Fruit fly (Drosophila melanogaster) whole organism, wandering third instar larva: ENCODE measurements around the gene plum.

Source experiments
- GATAd ChIP-seq: sonication (Bioruptor generic); optimal IDR thresholded peaks from 2 replicates; lab custom pipeline; 2016; ENCODE audit warnings: missing biosample characterization, missing genetic modification characterization
- Hr78 ChIP-seq: fragments of >200 bp; optimal IDR thresholded peaks from 2 replicates; lab custom pipeline; 2017; ENCODE audit warnings: missing biosample characterization, missing genetic modification characterization
- Myc ChIP-seq: fragments of >200 bp; optimal IDR thresholded peaks from 2 replicates; lab custom pipeline; 2017
- ey ChIP-seq: fragments of 200-800 bp; sonication (Bioruptor generic); optimal IDR thresholded peaks from 2 replicates; lab custom pipeline; 2016; ENCODE audit warnings: missing biosample characterization, missing genetic modification characterization
- foxo ChIP-seq, 2 experiments: fragments of 200-800 bp; sonication (Bioruptor generic); optimal IDR thresholded peaks; 2 replicates in 1 of 2; 3 replicates in 1 of 2; lab custom pipeline; 2016 to 2017; ENCODE audit warnings: missing biosample characterization in 2 of 2, missing genetic modification characterization in 2 of 2
- h ChIP-seq: fragments of 200-800 bp; sonication (Bioruptor generic); optimal IDR thresholded peaks from 3 replicates; lab custom pipeline; 2016; ENCODE audit warnings: missing biosample characterization, mild to moderate bottlenecking, missing genetic modification characterization
- jim ChIP-seq: fragments of 175-275, 200-325 bp; sonication (Bioruptor generic); optimal IDR thresholded peaks from 2 replicates; lab custom pipeline; 2016; ENCODE audit warnings: missing biosample characterization, mild to moderate bottlenecking, missing genetic modification characterization
- pan ChIP-seq: fragments of >200 bp; optimal IDR thresholded peaks from 2 replicates; lab custom pipeline; 2017
- psq ChIP-seq: fragments of 200-800 bp; sonication (Bioruptor generic); optimal IDR thresholded peaks from 3 replicates; lab custom pipeline; 2017; ENCODE audit warnings: missing biosample characterization, mild to moderate bottlenecking, missing genetic modification characterization, moderate library complexity
- rgr ChIP-seq: fragments of 200-800 bp; sonication (Bioruptor generic); optimal IDR thresholded peaks from 3 replicates; lab custom pipeline; 2016; ENCODE audit warnings: missing biosample characterization, mild to moderate bottlenecking, missing genetic modification characterization
- sage ChIP-seq: fragments of 200-800 bp; sonication (Bioruptor generic); optimal IDR thresholded peaks from 2 replicates; lab custom pipeline; 2016; ENCODE audit warnings: missing biosample characterization, mild to moderate bottlenecking, missing genetic modification characterization
- sv ChIP-seq: fragments of 200-800 bp; sonication (Bioruptor generic); optimal IDR thresholded peaks from 3 replicates; lab custom pipeline; 2016; ENCODE audit warnings: missing biosample characterization, missing genetic modification characterization
- usp ChIP-seq: fragments of >200 bp; optimal IDR thresholded peaks from 2 replicates; lab custom pipeline; 2017; ENCODE audit warnings: missing biosample characterization, missing genetic modification characterization

dm6 chr3R:26540385-26540815, 5.4 kb upstream of the plum start:
- TF ChIP-seq Hr78 (no peak), pan (lab: Kevin White, UChicago) (no peak), rgr (GFP tag; lab: Kevin White, UChicago) (no peak), foxo (GFP tag; optimal IDR thresholded peaks at IDR 0.05; lab: Kevin White, UChicago) (peak in 1 of 2 experiments; percentile 6), sage (GFP tag; lab: Kevin White, UChicago) (no peak), GATAd (no peak), h (peak; percentile 64), sv (GFP tag; lab: Kevin White, UChicago) (no peak), psq (no peak), ey (GFP tag; lab: Kevin White, UChicago) (no peak), usp (no peak), jim (no peak), Myc (no peak)
